Fruit fly (Drosophila melanogaster) whole organism, embryonic: ENCODE results near the gene odd.

Experiments used
- Antp ChIP-seq: fragments of 200-800 bp; sonication (Bioruptor generic); optimal IDR thresholded peaks from 3 replicates; lab custom pipeline; 2016; ENCODE audit warnings: missing biosample characterization, missing genetic modification characterization
- Atf6 ChIP-seq: fragments of 200-800 bp; sonication (Bioruptor generic); IDR thresholded peaks from 2 replicates; pipeline ENCODE4 v1.3.6; 2022; ENCODE audit warnings: missing biosample characterization, missing genetic modification characterization
- Awh ChIP-seq: fragments of 200-800 bp; sonication (Bioruptor generic); IDR thresholded peaks from 2 replicates; pipeline ENCODE4, ENCODE4 v1.3.6; 2022; ENCODE audit warnings: missing biosample characterization, missing genetic modification characterization
- BEAF-32 ChIP-seq: fragments of 200-800 bp; sonication (Bioruptor generic); optimal IDR thresholded peaks from 3 replicates; lab custom pipeline; 2017; ENCODE audit warnings: missing biosample characterization, missing genetic modification characterization, mild to moderate bottlenecking, moderate library complexity, missing genetic modification reagents
- BtbVII ChIP-seq: fragments of 200-800 bp; sonication (Bioruptor generic); optimal IDR thresholded peaks from 3 replicates; lab custom pipeline; 2017; ENCODE audit warnings: missing biosample characterization, mild to moderate bottlenecking, missing genetic modification characterization
- CG12104 ChIP-seq: fragments of 200-800 bp; sonication (Bioruptor generic); optimal IDR thresholded peaks from 3 replicates; lab custom pipeline; 2016; ENCODE audit warnings: missing biosample characterization, missing genetic modification characterization
- CG13775 ChIP-seq: fragments of 200-800 bp; sonication (Bioruptor generic); optimal IDR thresholded peaks from 3 replicates; lab custom pipeline; 2017; ENCODE audit warnings: missing biosample characterization, mild to moderate bottlenecking, missing genetic modification characterization
- CG14965 ChIP-seq: fragments of 200-800 bp; sonication (Bioruptor generic); optimal IDR thresholded peaks from 2 replicates; lab custom pipeline; 2016; ENCODE audit warnings: missing biosample characterization, missing genetic modification characterization, borderline replicate concordance
- CG17385 ChIP-seq: fragments of 200-800 bp; sonication (Bioruptor generic); optimal IDR thresholded peaks from 3 replicates; lab custom pipeline; 2018; ENCODE audit warnings: missing biosample characterization, mild to moderate bottlenecking, missing genetic modification characterization
- CG2199 ChIP-seq: fragments of 200-800 bp; sonication (Bioruptor generic); IDR thresholded peaks from 3 replicates; pipeline ENCODE4 v1.3.6; 2022; ENCODE audit warnings: missing biosample characterization, missing genetic modification characterization
- CG32767 ChIP-seq: fragments of 200-800 bp; sonication (Bioruptor generic); IDR thresholded peaks from 2 replicates; pipeline ENCODE4 v1.3.6; 2022; ENCODE audit warnings: missing biosample characterization, missing genetic modification characterization
- CG33557 ChIP-seq: fragments of 200-800 bp; sonication (Bioruptor generic); optimal IDR thresholded peaks from 2 replicates; lab custom pipeline; 2019; ENCODE audit warnings: missing biosample characterization, mild to moderate bottlenecking, missing genetic modification characterization, moderate library complexity
- CG4404 ChIP-seq: fragments of 200-800 bp; sonication (Bioruptor generic); IDR thresholded peaks from 2 replicates; pipeline ENCODE4 v1.3.6; 2022; ENCODE audit warnings: missing biosample characterization, missing genetic modification characterization
- CG6683 ChIP-seq: fragments of 200-800 bp; sonication (Bioruptor generic); optimal IDR thresholded peaks from 2 replicates; lab custom pipeline; 2017; ENCODE audit warnings: missing biosample characterization, mild to moderate bottlenecking, missing genetic modification characterization, missing genetic modification reagents
- CG6689 ChIP-seq: fragments of 200-800 bp; sonication (Bioruptor generic); IDR thresholded peaks from 2 replicates; pipeline ENCODE4 v1.3.6; 2022; ENCODE audit warnings: missing biosample characterization, missing genetic modification characterization
- CG7271 ChIP-seq: fragments of 200-800 bp; sonication (Bioruptor generic); optimal IDR thresholded peaks from 2 replicates; lab custom pipeline; 2018; ENCODE audit warnings: missing biosample characterization, mild to moderate bottlenecking, missing genetic modification characterization, moderate library complexity
- CG7745 ChIP-seq: fragments of 200-800 bp; sonication (Bioruptor generic); optimal IDR thresholded peaks from 2 replicates; lab custom pipeline; 2018; ENCODE audit warnings: missing biosample characterization, mild to moderate bottlenecking, missing genetic modification characterization, moderate library complexity
- CG7963 ChIP-seq: fragments of 200-800 bp; sonication (Bioruptor generic); IDR thresholded peaks from 3 replicates; pipeline ENCODE4 v1.3.6; 2022; ENCODE audit warnings: missing biosample characterization, missing genetic modification characterization; ENCODE audit not compliant: partially characterized antibody
- CG8478 ChIP-seq: fragments of >200 bp; optimal IDR thresholded peaks from 2 replicates; lab custom pipeline; 2018
- CG9727 ChIP-seq: fragments of 200-800 bp; sonication (Bioruptor generic); optimal IDR thresholded peaks from 3 replicates; lab custom pipeline; 2017; ENCODE audit warnings: missing biosample characterization, mild to moderate bottlenecking, missing genetic modification characterization
- CG9797 ChIP-seq: fragments of 200-800 bp; sonication (Bioruptor generic); optimal IDR thresholded peaks from 3 replicates; lab custom pipeline; 2018; ENCODE audit warnings: missing biosample characterization, mild to moderate bottlenecking, missing genetic modification characterization
- D ChIP-seq, 2 experiments: fragments of 200-800 bp in 1 of 2; fragments of >200 bp in 1 of 2; sonication (Bioruptor generic) in 1 of 2; optimal IDR thresholded peaks; 2 replicates in 1 of 2; 3 replicates in 1 of 2; lab custom pipeline; 2017; ENCODE audit warnings: mild to moderate bottlenecking in 1 of 2, missing biosample characterization in 1 of 2, missing genetic modification characterization in 1 of 2, missing genetic modification reagents in 1 of 2
- D19A ChIP-seq: fragments of 200-800 bp; optimal IDR thresholded peaks from 3 replicates; lab custom pipeline; 2019; ENCODE audit warnings: missing biosample characterization, mild to moderate bottlenecking, missing genetic modification characterization, moderate library complexity
- Gsc ChIP-seq: fragments of 200-800 bp; sonication (Bioruptor generic); IDR thresholded peaks from 2 replicates; pipeline ENCODE4 v1.3.6; 2022; ENCODE audit warnings: missing biosample characterization, missing genetic modification characterization
- HHEX ChIP-seq: fragments of 200-800 bp; sonication (Bioruptor generic); optimal IDR thresholded peaks from 3 replicates; lab custom pipeline; 2017; ENCODE audit warnings: missing biosample characterization, mild to moderate bottlenecking, missing genetic modification characterization, missing genetic modification reagents
- Hr3 ChIP-seq: fragments of 200-800 bp; sonication (Bioruptor generic); optimal IDR thresholded peaks from 3 replicates; lab custom pipeline; 2016; ENCODE audit warnings: missing biosample characterization, missing genetic modification characterization
- Hr51 ChIP-seq, 2 experiments: fragments of 200-800 bp; sonication (Bioruptor generic); optimal IDR thresholded peaks; 2 replicates in 1 of 2; 3 replicates in 1 of 2; lab custom pipeline; 2016 to 2018; ENCODE audit warnings: missing biosample characterization in 2 of 2, missing genetic modification characterization in 2 of 2, mild to moderate bottlenecking in 1 of 2, moderate library complexity in 1 of 2
- NC2α ChIP-seq: fragments of 200-800 bp; sonication (Bioruptor generic); optimal IDR thresholded peaks from 2 replicates; lab custom pipeline; 2016; ENCODE audit warnings: missing biosample characterization, missing genetic modification characterization
- NK7.1 ChIP-seq: fragments of 200-800 bp; sonication (Bioruptor generic); optimal IDR thresholded peaks from 3 replicates; lab custom pipeline; 2016; ENCODE audit warnings: missing biosample characterization, missing genetic modification characterization
- Six4 ChIP-seq: fragments of 200-800 bp; sonication (Bioruptor generic); optimal IDR thresholded peaks from 2 replicates; lab custom pipeline; 2016; ENCODE audit warnings: missing biosample characterization, missing genetic modification characterization
- Sox102F ChIP-seq: fragments of 200-800 bp; sonication (Bioruptor generic); optimal IDR thresholded peaks from 2 replicates; lab custom pipeline; 2018; ENCODE audit warnings: missing biosample characterization, mild to moderate bottlenecking, missing genetic modification characterization, moderate library complexity
- TFAM ChIP-seq: fragments of 200-800 bp; sonication (Bioruptor generic); optimal IDR thresholded peaks from 2 replicates; lab custom pipeline; 2017; ENCODE audit warnings: missing biosample characterization, missing genetic modification characterization, inconsistent platforms
- crc ChIP-seq: fragments of 200-800 bp; sonication (Bioruptor generic); optimal IDR thresholded peaks from 2 replicates; lab custom pipeline; 2016; ENCODE audit warnings: missing biosample characterization, missing genetic modification characterization
- crp ChIP-seq, 2 experiments: fragments of 200-800 bp; sonication (Bioruptor generic); optimal IDR thresholded peaks; 2 replicates in 1 of 2; 3 replicates in 1 of 2; lab custom pipeline; 2017; ENCODE audit warnings: missing biosample characterization in 2 of 2, missing genetic modification characterization in 2 of 2, mild to moderate bottlenecking in 1 of 2, moderate library complexity in 1 of 2
- eyg ChIP-seq: fragments of 200-800 bp; sonication (Bioruptor generic); optimal IDR thresholded peaks from 3 replicates; lab custom pipeline; 2016; ENCODE audit warnings: missing biosample characterization, missing genetic modification characterization
- fd102C ChIP-seq: fragments of 200-800 bp; sonication (Bioruptor generic); optimal IDR thresholded peaks from 2 replicates; lab custom pipeline; 2018; ENCODE audit warnings: missing biosample characterization, mild to moderate bottlenecking, missing genetic modification characterization, moderate library complexity
- inv ChIP-seq: fragments of 200-800 bp; sonication (Bioruptor generic); IDR thresholded peaks from 2 replicates; pipeline ENCODE4 v1.3.6; 2022; ENCODE audit warnings: missing biosample characterization, missing genetic modification characterization; ENCODE audit not compliant: partially characterized antibody
- kah ChIP-seq: fragments of 200-800 bp; sonication (Bioruptor generic); optimal IDR thresholded peaks from 2 replicates; lab custom pipeline; 2018; ENCODE audit warnings: missing biosample characterization, mild to moderate bottlenecking, missing genetic modification characterization
- kay ChIP-seq: fragments of 200-800 bp; sonication (Bioruptor generic); optimal IDR thresholded peaks from 2 replicates; lab custom pipeline; 2016; ENCODE audit warnings: missing biosample characterization, missing genetic modification characterization
- pan ChIP-seq, 4 experiments: fragments of >200 bp in 3 of 4; fragments of 200-800 bp in 1 of 4; sonication (Bioruptor generic) in 1 of 4; optimal IDR thresholded peaks in 3 of 4; IDR thresholded peaks in 1 of 4; 2 replicates each; pipeline versions ENCODE4 v1.3.6 to Lab custom; 2017 to 2022; ENCODE audit warnings: missing biosample characterization in 2 of 4, missing genetic modification characterization in 2 of 4, mixed read lengths in 1 of 4
- schlank ChIP-seq: fragments of 200-800 bp; sonication (Bioruptor generic); optimal IDR thresholded peaks from 2 replicates; lab custom pipeline; 2018; ENCODE audit warnings: missing biosample characterization, mild to moderate bottlenecking, missing genetic modification characterization
- sisA ChIP-seq: fragments of 200-800 bp; sonication (Bioruptor generic); IDR thresholded peaks from 2 replicates; pipeline ENCODE4 v1.3.6; 2022; ENCODE audit warnings: missing biosample characterization, missing genetic modification characterization
- ttk ChIP-seq: fragments of 200-800 bp; sonication (Bioruptor generic); IDR thresholded peaks from 2 replicates; pipeline ENCODE4 v2.1.2; 2022; ENCODE audit warnings: missing biosample characterization, missing genetic modification characterization
- tx ChIP-seq: fragments of 200-800 bp; sonication (Bioruptor generic); optimal IDR thresholded peaks from 2 replicates; lab custom pipeline; 2016; ENCODE audit warnings: missing biosample characterization, missing genetic modification characterization
- z ChIP-seq: fragments of 200-800 bp; sonication (Bioruptor generic); IDR thresholded peaks from 3 replicates; pipeline ENCODE4 v1.3.6; 2022; ENCODE audit warnings: missing biosample characterization, missing genetic modification characterization
- zen2 ChIP-seq: fragments of 200-800 bp; sonication (Bioruptor generic); IDR thresholded peaks from 3 replicates; pipeline ENCODE4 v1.3.6; 2022; ENCODE audit warnings: missing biosample characterization, missing genetic modification characterization; ENCODE audit not compliant: partially characterized antibody
- zf30C ChIP-seq: fragments of 200-800 bp; sonication (Bioruptor generic); optimal IDR thresholded peaks from 3 replicates; lab custom pipeline; 2018; ENCODE audit warnings: missing biosample characterization, mild to moderate bottlenecking, missing genetic modification characterization

The odd gene

dm6 chr2L:3587907-3588733 lies 18.4 kb downstream of the odd start (continued):
- no peak; the same call in 1 of the 2 replicates for TF ChIP-seq Atf6 (GFP tag; lab: Robert Waterston, UW)
- peak in 1 of 2 experiments; percentile 85 for TF ChIP-seq Hr51 (GFP tag; optimal IDR thresholded peaks at IDR 0.05; lab: Kevin White, UChicago)
- peak; percentile 35 for TF ChIP-seq D (optimal IDR thresholded peaks at IDR 0.05; lab: Kevin White, UChicago)
- TF ChIP-seq D (GFP tag; optimal IDR thresholded peaks at IDR 0.05; lab: Kevin White, UChicago): peak; percentile 85
- no peak for TF ChIP-seq CG9797 (GFP tag; lab: Kevin White, UChicago)
- peak; percentile 41 for TF ChIP-seq CG7745 (tag; lab: Kevin White, UChicago)
- peak; percentile 70 for TF ChIP-seq CG7271
- peak; percentile 63 for TF ChIP-seq CG12104
- TF ChIP-seq crp (GFP tag; optimal IDR thresholded peaks at IDR 0.05; lab: Kevin White, UChicago): peak in 1 of 2 experiments; percentile 30
- TF ChIP-seq CG2199: peak; percentile 59; the same call in 1 of the 3 replicates
- TF ChIP-seq CG33557 (GFP tag; lab: Kevin White, UChicago): peak; percentile 88
- TF ChIP-seq schlank (tag; lab: Kevin White, UChicago): no peak
- no peak for TF ChIP-seq NC2α (GFP tag; lab: Kevin White, UChicago)
- TF ChIP-seq CG4404: peak; percentile 88
- TF ChIP-seq CG6689 (GFP tag; lab: Robert Waterston, UW): peak; percentile 92
- TF ChIP-seq kay (GFP tag; lab: Kevin White, UChicago): peak; percentile 26
- peak; percentile 64 for TF ChIP-seq HHEX (GFP tag; lab: Kevin White, UChicago)
- peak; percentile 84 for TF ChIP-seq fd102C (GFP tag; lab: Kevin White, UChicago)
- no peak for TF ChIP-seq BEAF-32
- TF ChIP-seq z (GFP tag; lab: Robert Waterston, UW): peak; percentile 73; the same call in 2 of the 3 replicates
- peak; percentile 79 for TF ChIP-seq Six4 (GFP tag; lab: Kevin White, UChicago)
- peak; percentile 29 for TF ChIP-seq BtbVII
- peak; percentile 73 for TF ChIP-seq sisA (GFP tag; lab: Robert Waterston, UW)
- no peak for TF ChIP-seq tx (GFP tag; lab: Kevin White, UChicago)
- TF ChIP-seq crc (GFP tag; lab: Kevin White, UChicago): no peak
- TF ChIP-seq Antp: no peak
- peak; percentile 95 for TF ChIP-seq CG9727 (GFP tag; lab: Kevin White, UChicago)
- peak; percentile 52 for TF ChIP-seq kah (GFP tag; lab: Kevin White, UChicago)
- no peak for TF ChIP-seq CG7963 (GFP tag; lab: Robert Waterston, UW)
- TF ChIP-seq eyg (GFP tag; lab: Kevin White, UChicago): no peak
- TF ChIP-seq CG6683 (GFP tag; lab: Kevin White, UChicago): no peak
- peak; percentile 88 for TF ChIP-seq zf30C (GFP tag; lab: Kevin White, UChicago)
- peak; percentile 61; the same call in 1 of the 2 replicates for TF ChIP-seq CG32767
- peak; percentile 88 for TF ChIP-seq D19A
- no peak for TF ChIP-seq CG8478
- peak; percentile 57 for TF ChIP-seq Gsc (GFP tag; lab: Robert Waterston, UW)
- peak; percentile 84 for TF ChIP-seq ttk (GFP tag; lab: Robert Waterston, UW)
- peak; percentile 46 for TF ChIP-seq TFAM (GFP tag; lab: Kevin White, UChicago)
- no peak for TF ChIP-seq inv
- TF ChIP-seq pan (optimal IDR thresholded peaks at IDR 0.05; lab: Kevin White, UChicago): no peak
- TF ChIP-seq pan (GFP tag; optimal IDR thresholded peaks at IDR 0.05 in 1 of 2, IDR thresholded peaks at IDR 0.05 in 1 of 2): peak in 1 of 2 experiments; percentile 88
- peak; percentile 80 for TF ChIP-seq Hr3 (GFP tag; lab: Kevin White, UChicago)
- peak; percentile 75 for TF ChIP-seq CG17385 (GFP tag; lab: Kevin White, UChicago)
- peak; percentile 84 for TF ChIP-seq Sox102F (GFP tag; lab: Kevin White, UChicago)
- peak; percentile 78 for TF ChIP-seq CG13775 (GFP tag; lab: Kevin White, UChicago)
- TF ChIP-seq NK7.1 (GFP tag; lab: Kevin White, UChicago): no peak
- no peak for TF ChIP-seq CG14965 (GFP tag; lab: Kevin White, UChicago)
- TF ChIP-seq zen2 (GFP tag; lab: Robert Waterston, UW): no peak
- peak; percentile 89 for TF ChIP-seq Awh (GFP tag; lab: Robert Waterston, UW)
